Worm (Caenorhabditis elegans) whole organism, L3 larva: ENCODE measurements around the gene srg-34.
A peak's percentile ranks its signal among the peaks of the same experiment; 100 is the strongest.

ENCODE experiments used
- ZK546.5 ChIP-seq: sonication (generic microtip); optimal IDR thresholded peaks from 2 replicates; lab custom pipeline; 2017; ENCODE audit warnings: missing biosample characterization, missing genetic modification characterization
- ama-1 ChIP-seq: fragments of 150-350 bp; optimal IDR thresholded peaks from 2 replicates; lab custom pipeline; 2018
- ceh-16 ChIP-seq: sonication (generic microtip); optimal IDR thresholded peaks from 2 replicates; lab custom pipeline; 2017; ENCODE audit warnings: missing biosample characterization, missing genetic modification characterization
- ceh-28 ChIP-seq: fragments of 150-350 bp; optimal IDR thresholded peaks from 2 replicates; lab custom pipeline; 2014; ENCODE audit warnings: missing biosample characterization, missing genetic modification reagents, missing genetic modification characterization
- ceh-82 ChIP-seq: fragments of 150-350 bp; optimal IDR thresholded peaks from 2 replicates; lab custom pipeline; 2014; ENCODE audit warnings: missing biosample characterization, missing genetic modification characterization
- daf-12 ChIP-seq: fragments of 150-350 bp; optimal IDR thresholded peaks from 2 replicates; lab custom pipeline; 2014; ENCODE audit warnings: missing biosample characterization, missing genetic modification reagents, missing genetic modification characterization
- egl-27 ChIP-seq: sonication (generic microtip); optimal IDR thresholded peaks from 4 replicates; lab custom pipeline; 2017; ENCODE audit warnings: missing biosample characterization, missing genetic modification reagents, missing genetic modification characterization
- egl-5 ChIP-seq: fragments of 150-350 bp; optimal IDR thresholded peaks from 2 replicates; lab custom pipeline; 2017; ENCODE audit warnings: missing biosample characterization, missing genetic modification reagents, missing genetic modification characterization, inconsistent platforms
- elt-1 ChIP-seq: fragments of 150-350 bp; optimal IDR thresholded peaks from 2 replicates; lab custom pipeline; 2014; ENCODE audit warnings: missing biosample characterization, missing genetic modification characterization
- elt-2 ChIP-seq: sonication (generic microtip); optimal IDR thresholded peaks from 2 replicates; lab custom pipeline; 2016; ENCODE audit warnings: missing genetic modification reagents, mild to moderate bottlenecking, missing genetic modification characterization, missing compliant biosample characterization
- eor-1 ChIP-seq, 2 experiments: fragments of 150-350 bp; optimal IDR thresholded peaks; 2 replicates each; lab custom pipeline; 2014 to 2018; ENCODE audit warnings: missing biosample characterization in 2 of 2, missing genetic modification characterization in 2 of 2
- fkh-2 ChIP-seq: fragments of 150-350 bp; optimal IDR thresholded peaks from 2 replicates; lab custom pipeline; 2014; ENCODE audit warnings: missing biosample characterization, missing genetic modification reagents, missing genetic modification characterization
- hmg-11 ChIP-seq: sonication (generic microtip); optimal IDR thresholded peaks from 2 replicates; lab custom pipeline; 2016; ENCODE audit warnings: missing genetic modification characterization, missing compliant biosample characterization
- lin-15B ChIP-seq: fragments of 150-350 bp; optimal IDR thresholded peaks from 2 replicates; lab custom pipeline; 2014; ENCODE audit warnings: missing biosample characterization, missing genetic modification characterization
- lin-39 ChIP-seq: fragments of 150-350 bp; optimal IDR thresholded peaks from 2 replicates; lab custom pipeline; 2018; ENCODE audit warnings: missing biosample characterization, missing genetic modification reagents, missing genetic modification characterization
- lsy-12 ChIP-seq: sonication (generic microtip); optimal IDR thresholded peaks from 2 replicates; lab custom pipeline; 2016; ENCODE audit warnings: mild to moderate bottlenecking, missing genetic modification characterization, missing compliant biosample characterization
- mdl-1 ChIP-seq: fragments of 150-350 bp; optimal IDR thresholded peaks from 2 replicates; lab custom pipeline; 2014; ENCODE audit warnings: missing biosample characterization, missing genetic modification characterization
- mml-1 ChIP-seq: fragments of 150-350 bp; sonication (generic microtip); optimal IDR thresholded peaks from 3 replicates; lab custom pipeline; 2014; ENCODE audit warnings: missing biosample characterization, missing genetic modification characterization
- nfya-1 ChIP-seq: sonication (generic microtip); optimal IDR thresholded peaks from 2 replicates; lab custom pipeline; 2017; ENCODE audit warnings: missing genetic modification characterization, mild to moderate bottlenecking, missing compliant biosample characterization, antibody characterized with exemption, moderate library complexity; ENCODE audit not compliant: insufficient read depth
- nhr-12 ChIP-seq: fragments of 150-350 bp; optimal IDR thresholded peaks from 2 replicates; lab custom pipeline; 2014; ENCODE audit warnings: missing biosample characterization, missing genetic modification characterization
- nhr-23 ChIP-seq: fragments of 150-350 bp; optimal IDR thresholded peaks from 2 replicates; lab custom pipeline; 2014; ENCODE audit warnings: missing biosample characterization, missing genetic modification reagents, missing genetic modification characterization
- nhr-237 ChIP-seq: fragments of 150-350 bp; optimal IDR thresholded peaks from 2 replicates; lab custom pipeline; 2014; ENCODE audit warnings: missing biosample characterization, missing genetic modification characterization
- nhr-25 ChIP-seq: sonication (generic microtip); optimal IDR thresholded peaks from 2 replicates; lab custom pipeline; 2017; ENCODE audit warnings: missing biosample characterization, missing genetic modification characterization
- nhr-76 ChIP-seq: fragments of 150-350 bp; sonication (generic microtip); optimal IDR thresholded peaks from 5 replicates; lab custom pipeline; 2014; ENCODE audit warnings: missing biosample characterization, missing genetic modification characterization
- nhr-77 ChIP-seq: fragments of 150-350 bp; optimal IDR thresholded peaks from 2 replicates; lab custom pipeline; 2014; ENCODE audit warnings: missing biosample characterization, missing genetic modification characterization
- pha-4 ChIP-seq: fragments of 150-350 bp; optimal IDR thresholded peaks from 2 replicates; lab custom pipeline; 2014; ENCODE audit warnings: missing biosample characterization, missing genetic modification reagents, missing genetic modification characterization
- pqm-1 ChIP-seq: fragments of 150-350 bp; optimal IDR thresholded peaks from 2 replicates; lab custom pipeline; 2017; ENCODE audit warnings: missing biosample characterization, missing genetic modification characterization, inconsistent platforms
- sea-2 ChIP-seq: fragments of 150-350 bp; sonication (generic microtip); optimal IDR thresholded peaks from 4 replicates; lab custom pipeline; 2014; ENCODE audit warnings: missing biosample characterization, missing genetic modification reagents, missing genetic modification characterization
- snpc-4 ChIP-seq: fragments of 150-350 bp; optimal IDR thresholded peaks from 2 replicates; lab custom pipeline; 2014; ENCODE audit warnings: missing biosample characterization, missing genetic modification characterization
- tbx-2 ChIP-seq: sonication (generic microtip); optimal IDR thresholded peaks from 2 replicates; lab custom pipeline; 2016; ENCODE audit warnings: mild to moderate bottlenecking, missing genetic modification characterization, missing compliant biosample characterization
- zag-1 ChIP-seq: fragments of 150-350 bp; optimal IDR thresholded peaks from 2 replicates; lab custom pipeline; 2014; ENCODE audit warnings: missing biosample characterization, missing genetic modification characterization

The srg-34 gene

DNA sequence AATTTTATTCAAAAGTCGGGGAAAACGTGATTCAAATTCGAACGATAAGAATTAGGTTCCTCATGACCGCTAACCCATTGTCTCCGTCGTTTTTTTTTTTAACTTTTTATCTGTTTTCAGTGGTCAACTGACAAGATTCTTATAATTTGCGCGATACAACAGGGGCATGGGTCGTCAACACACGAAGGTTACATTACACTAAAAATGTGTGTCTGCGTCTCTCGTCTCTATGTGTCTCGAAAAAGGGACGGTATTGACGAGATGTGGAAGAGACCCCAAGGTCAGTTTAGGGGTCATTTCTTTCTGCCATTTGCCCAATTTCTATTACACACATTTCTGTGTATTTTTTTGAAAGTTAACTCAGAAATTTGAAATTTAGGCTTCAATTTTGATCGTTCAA lies 4.8 kb upstream of the srg-34 start:
- TF ChIP-seq sea-2 (GFP tag; lab: Kevin White, UChicago) = no peak
- peak; percentile 96 for TF ChIP-seq nhr-25 (tag; lab: Kevin White, UChicago)
- TF ChIP-seq tbx-2 (tag; lab: Kevin White, UChicago) = no peak
- peak; percentile 36 for TF ChIP-seq hmg-11 (tag; lab: Kevin White, UChicago)
- peak; percentile 28 for TF ChIP-seq nhr-23
- TF ChIP-seq lsy-12 (tag; lab: Kevin White, UChicago) = no peak
- TF ChIP-seq ama-1 (lab: Kevin White, UChicago) = no peak
- TF ChIP-seq lin-39 (tag; lab: Kevin White, UChicago) = no peak
- TF ChIP-seq eor-1 (tag; optimal IDR thresholded peaks at IDR 0.05; lab: Kevin White, UChicago) = no peak

DNA sequence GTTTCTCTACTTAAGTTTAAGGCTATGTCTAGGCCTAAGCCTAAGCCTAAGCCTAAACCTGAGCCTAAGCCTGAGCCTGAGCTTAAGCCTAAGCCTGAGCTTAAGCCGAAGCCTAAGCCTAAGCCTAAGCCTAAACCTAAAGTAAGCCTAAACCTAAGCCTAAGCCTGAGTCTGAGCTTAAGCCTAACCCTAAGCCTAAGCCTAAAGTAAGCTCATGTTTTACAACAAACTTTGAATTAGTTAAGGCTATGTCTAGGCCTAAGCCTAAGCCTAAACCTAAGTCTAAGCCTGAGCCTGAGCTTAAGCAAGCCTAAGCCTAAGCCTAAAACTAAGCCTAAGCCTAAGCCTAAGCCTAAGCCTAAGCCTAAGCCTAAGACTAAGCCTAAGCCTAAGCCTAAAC lies 935 bp upstream of the srg-34 start:
- TF ChIP-seq lin-15B (tag; lab: Kevin White, UChicago) (no peak), snpc-4 (tag; lab: Kevin White, UChicago) (no peak), egl-5 (tag; lab: Kevin White, UChicago) (no peak), ZK546.5 (tag; lab: Kevin White, UChicago) (no peak)

DNA sequence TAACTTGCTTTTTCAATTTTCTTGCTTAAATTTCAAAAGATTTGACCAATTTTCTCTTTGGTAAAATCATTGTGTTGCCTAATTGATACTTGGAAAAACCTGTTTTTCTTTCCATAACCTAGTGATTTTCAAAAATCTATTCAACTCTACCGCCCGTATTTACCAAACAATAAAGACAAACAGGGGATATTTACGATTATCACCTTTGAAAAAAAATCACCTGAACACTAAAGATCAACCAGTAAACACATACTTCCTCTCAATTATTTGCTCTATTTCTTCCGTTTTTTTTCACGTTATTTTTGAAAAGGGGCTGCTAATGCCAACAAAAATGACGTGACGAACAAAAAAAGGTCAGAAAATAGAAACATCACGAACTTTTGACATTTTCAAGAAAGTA lies 3.7 kb downstream of the srg-34 start:
- peak; percentile 88 for TF ChIP-seq pha-4 (tag; lab: Kevin White, UChicago)
- no peak for TF ChIP-seq lin-15B (tag; lab: Kevin White, UChicago)

- TF ChIP-seq egl-27 (tag; lab: Kevin White, UChicago) (no peak), pha-4 (tag; lab: Kevin White, UChicago) (peak; percentile 72)
These were observed 4.5 kb downstream of the srg-34 start, which contains the start of gene ttr-26 for ce11 chrV:18560188-18560587. ttr-26 (minus strand) TSS chrV:18560288.

DNA sequence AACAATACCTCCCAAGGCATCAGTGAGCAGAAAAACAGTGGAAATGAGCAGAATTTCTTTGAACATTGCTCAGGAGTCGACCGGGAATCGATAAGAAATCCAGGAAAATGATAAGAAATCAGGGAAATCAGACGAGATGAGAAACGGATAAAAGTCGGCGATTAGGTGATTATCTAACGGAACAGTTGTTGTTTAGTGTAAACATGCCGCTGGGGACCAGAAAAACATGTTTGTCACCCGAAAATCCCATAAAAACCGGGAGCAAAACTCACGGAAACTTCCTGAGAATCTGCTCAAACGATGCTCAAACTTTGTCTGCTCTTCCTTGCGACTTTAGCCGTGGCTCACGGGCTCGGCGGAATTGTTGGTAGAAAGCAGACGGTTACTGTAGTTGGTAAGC lies 8.2 kb downstream of the srg-34 start, which contains the start of the genes ttr-24 and ttr-25:
Gene ttr-24, minus strand, starts transcription at position 156 of the 400 bp plus-strand sequence.
Gene ttr-25, plus strand, starts transcription at position 227 of the 400 bp plus-strand sequence.
- no peak for TF ChIP-seq nhr-25 (tag; lab: Kevin White, UChicago)
- TF ChIP-seq nhr-76 (tag; lab: Kevin White, UChicago) = no peak
- TF ChIP-seq egl-5 (tag; lab: Kevin White, UChicago) = no peak
- TF ChIP-seq nhr-12 (tag; lab: Kevin White, UChicago) = no peak
- TF ChIP-seq mdl-1 = no peak
- TF ChIP-seq zag-1 = no peak
- TF ChIP-seq ceh-82 = no peak
- TF ChIP-seq pqm-1 = no peak
- TF ChIP-seq lin-15B (tag; lab: Kevin White, UChicago) = no peak
- no peak for TF ChIP-seq ZK546.5 (tag; lab: Kevin White, UChicago)
- TF ChIP-seq elt-1 = no peak
- no peak for TF ChIP-seq lin-39 (tag; lab: Kevin White, UChicago)
- TF ChIP-seq ceh-28 (tag; lab: Kevin White, UChicago) = no peak
- no peak for TF ChIP-seq daf-12 (tag; lab: Kevin White, UChicago)
- TF ChIP-seq, all 47 proteins: peak for 0

ce11 chrV:18553750-18554149 lies 10.9 kb downstream of the srg-34 start, which contains the start of gene Y51A2D.8:
Y51A2D.8 (minus strand) TSS chrV:18553850.
- TF ChIP-seq lin-15B (tag; lab: Kevin White, UChicago) = no peak
- no peak for TF ChIP-seq eor-1 (tag; optimal IDR thresholded peaks at IDR 0.05; lab: Kevin White, UChicago)
- TF ChIP-seq ZK546.5 (tag; lab: Kevin White, UChicago) = no peak
- no peak for TF ChIP-seq fkh-2 (tag; lab: Kevin White, UChicago)
- no peak for TF ChIP-seq snpc-4 (tag; lab: Kevin White, UChicago)
- no peak for TF ChIP-seq mml-1
- TF ChIP-seq nhr-77 (tag; lab: Kevin White, UChicago) = no peak
- no peak for TF ChIP-seq ceh-16 (tag; lab: Kevin White, UChicago)
- no peak for TF ChIP-seq sea-2 (GFP tag; lab: Kevin White, UChicago)
- no peak for TF ChIP-seq nhr-25 (tag; lab: Kevin White, UChicago)
- no peak for TF ChIP-seq hmg-11 (tag; lab: Kevin White, UChicago)
- no peak for TF ChIP-seq nhr-76 (tag; lab: Kevin White, UChicago)
- TF ChIP-seq zag-1 = no peak

ce11 chrV:18536015-18536414 lies 28.7 kb downstream of the srg-34 start:
- TF ChIP-seq ceh-28 (tag; lab: Kevin White, UChicago) (no peak), nfya-1 (tag; lab: Kevin White, UChicago) (no peak), nhr-237 (tag; lab: Kevin White, UChicago) (no peak), elt-2 (no peak), lsy-12 (tag; lab: Kevin White, UChicago) (no peak), egl-27 (tag; lab: Kevin White, UChicago) (no peak), sea-2 (GFP tag; lab: Kevin White, UChicago) (no peak)
- TF ChIP-seq, all 47 proteins: peak for 0
